Fruit fly (Drosophila melanogaster): ENCODE results near the gene Las.

Las gene

DNA sequence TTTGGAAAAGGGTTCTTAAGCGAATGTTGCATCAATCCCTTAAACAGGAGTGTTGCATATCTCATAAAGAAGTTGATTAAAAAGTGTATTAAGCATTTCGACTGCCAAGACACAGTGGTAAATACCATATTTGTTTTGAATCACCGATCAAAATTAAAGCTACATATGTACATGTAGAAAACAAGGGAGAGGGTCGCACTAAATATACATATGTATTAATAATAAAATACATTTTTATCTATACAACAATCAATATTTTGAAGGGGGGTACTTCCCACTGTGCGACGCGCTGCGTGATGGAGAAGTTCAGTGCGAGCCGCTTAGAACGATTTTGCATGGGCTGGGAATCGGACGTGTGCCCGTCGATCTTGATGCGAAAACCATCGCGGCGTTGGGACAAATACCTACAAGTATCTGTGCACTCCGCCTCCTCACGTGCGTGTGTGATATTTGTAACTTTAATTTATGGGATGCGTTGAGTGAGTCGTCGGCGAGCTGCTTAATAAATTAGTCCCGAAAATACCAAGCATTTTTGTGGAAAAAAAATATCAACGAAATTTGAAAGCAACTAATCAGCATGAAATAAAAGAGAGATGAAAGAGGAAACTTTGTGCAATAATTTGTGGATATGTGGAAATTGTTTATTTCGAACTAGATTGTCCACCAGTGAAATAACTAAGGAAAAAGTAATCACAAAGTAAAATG, 12.8 kb upstream of the Las start (continued):
- TF ChIP-seq exex (tag; optimal IDR thresholded peaks at IDR 0.05) (peak; percentile 17), CG8359 (GFP tag; optimal IDR thresholded peaks at IDR 0.05; ENCODE audit: borderline replicate concordance) (peak; percentile 58), Nf-YC (tag; optimal IDR thresholded peaks at IDR 0.05) (peak; percentile 47), sug (tag; optimal IDR thresholded peaks at IDR 0.05) (peak; percentile 53), CG6654 (GFP tag; optimal IDR thresholded peaks at IDR 0.05) (peak; percentile 67), CG12659 (GFP tag; optimal IDR thresholded peaks at IDR 0.05) (peak; percentile 88), CG6175 (GFP tag; IDR thresholded peaks at IDR 0.05) (peak; percentile 77), CG32772 (GFP tag; IDR thresholded peaks at IDR 0.05) (peak; percentile 87), Hey (tag; optimal IDR thresholded peaks at IDR 0.05) (no peak), chn (GFP tag; optimal IDR thresholded peaks at IDR 0.05) (peak; percentile 26), kah (GFP tag; optimal IDR thresholded peaks at IDR 0.05) (peak; percentile 58), CG30403 (GFP tag; optimal IDR thresholded peaks at IDR 0.05) (peak; percentile 86), Side (GFP tag; optimal IDR thresholded peaks at IDR 0.05) (no peak), CG11085 (GFP tag; IDR thresholded peaks at IDR 0.05) (peak; percentile 73), Atf3 (GFP tag; optimal IDR thresholded peaks at IDR 0.05) (peak; percentile 17), CG7786 (GFP tag; optimal IDR thresholded peaks at IDR 0.05) (no peak), dm (GFP tag; optimal IDR thresholded peaks at IDR 0.05) (no peak), repo (GFP tag; optimal IDR thresholded peaks at IDR 0.05) (peak; percentile 15), al (GFP tag; IDR thresholded peaks at IDR 0.05) (peak; percentile 84), Vsx1 (GFP tag; optimal IDR thresholded peaks at IDR 0.05) (peak; percentile 75), wek (GFP tag; optimal IDR thresholded peaks at IDR 0.05) (peak; percentile 49), btn (GFP tag; optimal IDR thresholded peaks at IDR 0.05) (no peak), CG6854 (GFP tag; optimal IDR thresholded peaks at IDR 0.05) (peak; percentile 62), CG4854 (GFP tag; optimal IDR thresholded peaks at IDR 0.05) (peak; percentile 41), CG2116 (GFP tag; optimal IDR thresholded peaks at IDR 0.05) (peak; percentile 52), CG15514 (GFP tag; optimal IDR thresholded peaks at IDR 0.05) (peak; percentile 78), trem (tag; optimal IDR thresholded peaks at IDR 0.05) (peak; percentile 71), Spps (tag; optimal IDR thresholded peaks at IDR 0.05) (peak; percentile 66), CG3407 (GFP tag; optimal IDR thresholded peaks at IDR 0.05) (peak; percentile 82), yki (optimal IDR thresholded peaks at IDR 0.05) (no peak), CG17802 (tag; optimal IDR thresholded peaks at IDR 0.05) (peak; percentile 43), lola (GFP tag; optimal IDR thresholded peaks at IDR 0.05) (peak in 1 of 3 experiments; percentile 60), zfh2 (GFP tag; optimal IDR thresholded peaks at IDR 0.05) (peak; percentile 34), MBD-R2 (GFP tag; IDR thresholded peaks at IDR 0.05) (peak; percentile 80), CG2199 (GFP tag; IDR thresholded peaks at IDR 0.05) (peak; percentile 95), Chrac-16 (GFP tag; optimal IDR thresholded peaks at IDR 0.05) (peak; percentile 76), lbe (GFP tag; optimal IDR thresholded peaks at IDR 0.05) (peak; percentile 91), lmd (GFP tag; IDR thresholded peaks at IDR 0.05) (peak; percentile 91), CG12769 (tag; optimal IDR thresholded peaks at IDR 0.05) (peak; percentile 85), CG13424 (tag; optimal IDR thresholded peaks at IDR 0.05) (peak; percentile 82), Ssrp (tag; optimal IDR thresholded peaks at IDR 0.05) (peak; percentile 82), pho (GFP tag; optimal IDR thresholded peaks at IDR 0.05) (peak; percentile 11), Gsc (GFP tag; IDR thresholded peaks at IDR 0.05) (no peak; the same call in 1 of the 2 replicates), Hr39 (optimal IDR thresholded peaks at IDR 0.05) (no peak), Ets65A (GFP tag) (peak; percentile 83), Lim3 (GFP tag; IDR thresholded peaks at IDR 0.05) (peak; percentile 65; the same call in 1 of the 2 replicates), CG17568 (GFP tag; optimal IDR thresholded peaks at IDR 0.05) (peak; percentile 79), CG11560 (tag; IDR thresholded peaks at IDR 0.05) (0 out of 3 replicates have a peak, but pooled peaks have one; percentile 48), grn (GFP tag; optimal IDR thresholded peaks at IDR 0.05) (peak; percentile 23), crol (GFP tag; IDR thresholded peaks at IDR 0.05) (0 out of 2 replicates have a peak, but pooled peaks have one; percentile 27)

Data from whole organism, embryonic.